Worm (Caenorhabditis elegans) whole organism, L2 larva: ENCODE measurements around the gene ZK1307.2.

Experiments
- ama-1 ChIP-seq: fragments of 150-350 bp; optimal IDR thresholded peaks from 2 replicates; lab custom pipeline; 2018; ENCODE audit warnings: inconsistent platforms
- egl-27 ChIP-seq: sonication (generic microtip); optimal IDR thresholded peaks from 3 replicates; lab custom pipeline; 2017; ENCODE audit warnings: missing biosample characterization, missing genetic modification reagents, missing genetic modification characterization
- fos-1 ChIP-seq: fragments of 150-350 bp; optimal IDR thresholded peaks from 2 replicates; lab custom pipeline; 2014; ENCODE audit warnings: missing biosample characterization, missing genetic modification characterization
- nhr-25 ChIP-seq: fragments of 150-350 bp; sonication (generic microtip); optimal IDR thresholded peaks from 3 replicates; lab custom pipeline; 2014; ENCODE audit warnings: missing biosample characterization, missing genetic modification characterization

ce11 chrII:9646122-9646555 lies 7.6 kb downstream of the ZK1307.2 start:
- TF ChIP-seq nhr-25 (peak; percentile 85), ama-1 (lab: Kevin White, UChicago) (peak; percentile 76), egl-27 (tag; lab: Kevin White, UChicago) (peak; percentile 80), fos-1 (tag; lab: Kevin White, UChicago) (peak; percentile 95)
